Fruit fly (Drosophila melanogaster) whole organism, embryonic: ENCODE results near the gene pdm2.

ENCODE experiments used
- ATbp ChIP-seq: fragments of 200-800 bp; sonication (Bioruptor generic); optimal IDR thresholded peaks from 2 replicates; lab custom pipeline; 2017; ENCODE audit warnings: missing biosample characterization, mild to moderate bottlenecking, missing genetic modification characterization, missing genetic modification reagents
- Aef1 ChIP-seq: fragments of 200-800 bp; sonication (Bioruptor generic); IDR thresholded peaks from 3 replicates; pipeline ENCODE4 v1.3.6; 2022; ENCODE audit warnings: missing biosample characterization, missing genetic modification characterization
- Atf3 ChIP-seq: fragments of 200-800 bp; sonication (Bioruptor generic); optimal IDR thresholded peaks from 3 replicates; lab custom pipeline; 2016; ENCODE audit warnings: missing biosample characterization, missing genetic modification characterization
- B-H2 ChIP-seq: fragments of 200-800 bp; sonication (Bioruptor generic); optimal IDR thresholded peaks from 2 replicates; lab custom pipeline; 2018; ENCODE audit warnings: missing biosample characterization, mild to moderate bottlenecking, missing genetic modification characterization
- BEAF-32 ChIP-seq: fragments of 200-800 bp; sonication (Bioruptor generic); optimal IDR thresholded peaks from 3 replicates; lab custom pipeline; 2017; ENCODE audit warnings: missing biosample characterization, missing genetic modification characterization, mild to moderate bottlenecking, moderate library complexity, missing genetic modification reagents
- CG10366 ChIP-seq: fragments of 200-800 bp; sonication (Bioruptor generic); IDR thresholded peaks from 2 replicates; pipeline ENCODE4 v1.3.6; 2022; ENCODE audit warnings: missing biosample characterization, missing genetic modification characterization
- CG10565 ChIP-seq: fragments of 200-800 bp; sonication (Bioruptor generic); optimal IDR thresholded peaks from 3 replicates; lab custom pipeline; 2016; ENCODE audit warnings: missing biosample characterization, mild to moderate bottlenecking, missing genetic modification characterization
- CG10654 ChIP-seq: fragments of 200-800 bp; sonication (Bioruptor generic); optimal IDR thresholded peaks from 2 replicates; lab custom pipeline; 2016; ENCODE audit warnings: missing biosample characterization, missing genetic modification characterization
- CG17359 ChIP-seq: fragments of 200-800 bp; sonication (Bioruptor generic); optimal IDR thresholded peaks from 3 replicates; lab custom pipeline; 2018; ENCODE audit warnings: missing biosample characterization, mild to moderate bottlenecking, missing genetic modification characterization, moderate library complexity
- CG17802 ChIP-seq: fragments of 200-800 bp; sonication (Bioruptor generic); optimal IDR thresholded peaks from 2 replicates; lab custom pipeline; 2018; ENCODE audit warnings: missing biosample characterization, mild to moderate bottlenecking, missing genetic modification characterization, moderate library complexity
- CG18262 ChIP-seq: fragments of 200-800 bp; optimal IDR thresholded peaks from 3 replicates; lab custom pipeline; 2019; ENCODE audit warnings: missing biosample characterization, mild to moderate bottlenecking, missing genetic modification characterization, moderate library complexity
- CG18619 ChIP-seq: fragments of 200-800 bp; sonication (Bioruptor generic); optimal IDR thresholded peaks from 3 replicates; lab custom pipeline; 2017; ENCODE audit warnings: missing biosample characterization, mild to moderate bottlenecking, missing genetic modification characterization
- CG30403 ChIP-seq: fragments of 200-800 bp; sonication (Bioruptor generic); optimal IDR thresholded peaks from 3 replicates; lab custom pipeline; 2016; ENCODE audit warnings: missing biosample characterization, missing genetic modification characterization
- CG31441 ChIP-seq: fragments of 200-800 bp; sonication (Bioruptor generic); IDR thresholded peaks from 2 replicates; pipeline ENCODE4 v1.3.6; 2022; ENCODE audit warnings: missing biosample characterization, missing genetic modification characterization
- CG4282 ChIP-seq: fragments of 200-800 bp; sonication (Bioruptor generic); optimal IDR thresholded peaks from 2 replicates; lab custom pipeline; 2016; ENCODE audit warnings: missing biosample characterization, missing genetic modification characterization
- CG6272 ChIP-seq: fragments of 200-800 bp; sonication (Bioruptor generic); IDR thresholded peaks from 2 replicates; pipeline ENCODE4 v1.3.6; 2022; ENCODE audit warnings: missing biosample characterization, missing genetic modification characterization
- CG6854 ChIP-seq: fragments of 200-800 bp; sonication (Bioruptor generic); optimal IDR thresholded peaks from 3 replicates; lab custom pipeline; 2017; ENCODE audit warnings: missing biosample characterization, mild to moderate bottlenecking, missing genetic modification characterization
- CG7839 ChIP-seq: fragments of 200-800 bp; sonication (Bioruptor generic); optimal IDR thresholded peaks from 3 replicates; lab custom pipeline; 2018; ENCODE audit warnings: missing biosample characterization, mild to moderate bottlenecking, missing genetic modification characterization, moderate library complexity
- CG8388 ChIP-seq: fragments of 200-800 bp; sonication (Bioruptor generic); optimal IDR thresholded peaks from 2 replicates; lab custom pipeline; 2019; ENCODE audit warnings: missing biosample characterization, mild to moderate bottlenecking, missing genetic modification characterization, moderate library complexity
- Drgx ChIP-seq: fragments of 200-800 bp; sonication (Bioruptor generic); IDR thresholded peaks from 2 replicates; pipeline ENCODE4 v1.3.6; 2022; ENCODE audit warnings: missing biosample characterization, missing genetic modification characterization
- H2.0 ChIP-seq: fragments of 200-800 bp; sonication (Bioruptor generic); IDR thresholded peaks from 2 replicates; pipeline ENCODE4 v1.3.6; 2022; ENCODE audit warnings: missing biosample characterization, missing genetic modification characterization
- Hey ChIP-seq: fragments of 200-800 bp; sonication (Bioruptor generic); optimal IDR thresholded peaks from 3 replicates; lab custom pipeline; 2018; ENCODE audit warnings: missing biosample characterization, mild to moderate bottlenecking, missing genetic modification characterization
- Hmx ChIP-seq: fragments of 200-800 bp; sonication (Bioruptor generic); optimal IDR thresholded peaks from 2 replicates; lab custom pipeline; 2016; ENCODE audit warnings: missing biosample characterization, missing genetic modification characterization
- NfI ChIP-seq: fragments of 200-800 bp; sonication (Bioruptor generic); optimal IDR thresholded peaks from 3 replicates; lab custom pipeline; 2018; ENCODE audit warnings: missing biosample characterization, mild to moderate bottlenecking, missing genetic modification characterization, moderate library complexity
- Ptx1 ChIP-seq: fragments of 200-800 bp; sonication (Bioruptor generic); IDR thresholded peaks from 2 replicates; pipeline ENCODE4 v1.3.6; 2022; ENCODE audit warnings: missing biosample characterization, missing genetic modification characterization
- Rx ChIP-seq: fragments of 200-800 bp; sonication (Bioruptor generic); IDR thresholded peaks from 2 replicates; pipeline ENCODE4 v1.3.6; 2022; ENCODE audit warnings: missing biosample characterization, missing genetic modification characterization
- Sry-β ChIP-seq: fragments of 200-800 bp; sonication (Bioruptor generic); optimal IDR thresholded peaks from 2 replicates; lab custom pipeline; 2018; ENCODE audit warnings: missing biosample characterization, mild to moderate bottlenecking, missing genetic modification characterization, moderate library complexity
- aop ChIP-seq: fragments of 200-800 bp; sonication (Bioruptor generic); IDR thresholded peaks from 2 replicates; pipeline ENCODE4 v1.3.6; 2022; ENCODE audit warnings: missing biosample characterization, missing genetic modification characterization
- ase ChIP-seq: fragments of 200-800 bp; sonication (Bioruptor generic); IDR thresholded peaks from 3 replicates; pipeline ENCODE4 v1.3.6; 2022; ENCODE audit warnings: missing biosample characterization, missing genetic modification characterization
- bsh ChIP-seq, 2 experiments: fragments of 200-800 bp; sonication (Bioruptor generic); optimal IDR thresholded peaks; 2 replicates each; lab custom pipeline; 2017 to 2018; ENCODE audit warnings: mild to moderate bottlenecking in 2 of 2, missing biosample characterization in 2 of 2, missing genetic modification characterization in 2 of 2, moderate library complexity in 1 of 2
- chm ChIP-seq: fragments of 200-800 bp; sonication (Bioruptor generic); IDR thresholded peaks from 2 replicates; pipeline ENCODE4 v1.3.6; 2022; ENCODE audit warnings: missing biosample characterization, missing genetic modification characterization
- crc ChIP-seq: fragments of 200-800 bp; sonication (Bioruptor generic); optimal IDR thresholded peaks from 2 replicates; lab custom pipeline; 2016; ENCODE audit warnings: missing biosample characterization, missing genetic modification characterization
- dysf ChIP-seq: fragments of 200-800 bp; sonication (Bioruptor generic); IDR thresholded peaks from 3 replicates; pipeline ENCODE4 v1.3.6; 2022; ENCODE audit warnings: missing biosample characterization, missing genetic modification characterization
- ewg ChIP-seq: fragments of 200-800 bp; sonication (Bioruptor generic); optimal IDR thresholded peaks from 3 replicates; lab custom pipeline; 2017; ENCODE audit warnings: mild to moderate bottlenecking, missing biosample characterization, missing genetic modification reagents, missing genetic modification characterization
- gem ChIP-seq: fragments of 200-800 bp; sonication (Bioruptor generic); optimal IDR thresholded peaks from 2 replicates; lab custom pipeline; 2019; ENCODE audit warnings: missing biosample characterization, mild to moderate bottlenecking, missing genetic modification characterization, moderate library complexity
- insv ChIP-seq, 2 experiments: fragments of 200-800 bp; sonication (Bioruptor generic); optimal IDR thresholded peaks; 3 replicates each; lab custom pipeline; 2016 to 2018; ENCODE audit warnings: missing biosample characterization in 2 of 2, missing genetic modification characterization in 2 of 2
- inv ChIP-seq: fragments of 200-800 bp; sonication (Bioruptor generic); IDR thresholded peaks from 2 replicates; pipeline ENCODE4 v1.3.6; 2022; ENCODE audit warnings: missing biosample characterization, missing genetic modification characterization; ENCODE audit not compliant: partially characterized antibody
- lilli ChIP-seq: fragments of 200-800 bp; sonication (Bioruptor generic); optimal IDR thresholded peaks from 3 replicates; lab custom pipeline; 2016; ENCODE audit warnings: missing biosample characterization, missing genetic modification characterization
- nerfin-2 ChIP-seq: fragments of 200-800 bp; sonication (Bioruptor generic); IDR thresholded peaks from 2 replicates; pipeline ENCODE4 v1.3.6; 2022; ENCODE audit warnings: missing biosample characterization, missing genetic modification characterization; ENCODE audit not compliant: partially characterized antibody
- odd ChIP-seq: fragments of 200-800 bp; sonication (Bioruptor generic); optimal IDR thresholded peaks from 2 replicates; lab custom pipeline; 2017; ENCODE audit warnings: missing biosample characterization, mild to moderate bottlenecking, missing genetic modification characterization
- otp ChIP-seq: fragments of 200-800 bp; sonication (Bioruptor generic); IDR thresholded peaks from 3 replicates; pipeline ENCODE4, ENCODE4 v1.3.6; 2022; ENCODE audit warnings: missing biosample characterization, missing genetic modification characterization
- pzg ChIP-seq: fragments of 200-800 bp; sonication (Bioruptor generic); optimal IDR thresholded peaks from 3 replicates; lab custom pipeline; 2018; ENCODE audit warnings: missing biosample characterization, mild to moderate bottlenecking, missing genetic modification characterization, moderate library complexity
- sens ChIP-seq: fragments of 200-800 bp; sonication (Bioruptor generic); peaks from one replicate; lab custom pipeline; 2016; ENCODE audit warnings: missing biosample characterization, missing genetic modification characterization
- seq ChIP-seq: fragments of 200-800 bp; sonication (Bioruptor generic); IDR thresholded peaks from 2 replicates; pipeline ENCODE4 v1.3.6; 2022; ENCODE audit warnings: missing biosample characterization, missing genetic modification characterization
- tap ChIP-seq: fragments of 200-800 bp; optimal IDR thresholded peaks from 3 replicates; lab custom pipeline; 2019; ENCODE audit warnings: missing biosample characterization, mild to moderate bottlenecking, missing genetic modification characterization, moderate library complexity
- tio ChIP-seq: fragments of 200-800 bp; sonication (Bioruptor generic); optimal IDR thresholded peaks from 2 replicates; lab custom pipeline; 2017; ENCODE audit warnings: missing biosample characterization, missing genetic modification characterization, inconsistent platforms
- toy ChIP-seq: fragments of 200-800 bp; sonication (Bioruptor generic); IDR thresholded peaks from 2 replicates; pipeline ENCODE4 v1.3.6; 2022; ENCODE audit warnings: missing biosample characterization, missing genetic modification characterization
- tx ChIP-seq: fragments of 200-800 bp; sonication (Bioruptor generic); optimal IDR thresholded peaks from 2 replicates; lab custom pipeline; 2016; ENCODE audit warnings: missing biosample characterization, missing genetic modification characterization
- vvl ChIP-seq: fragments of 200-800 bp; sonication (Bioruptor generic); IDR thresholded peaks from 2 replicates; pipeline ENCODE4 v1.3.6; 2022; ENCODE audit warnings: missing biosample characterization, missing genetic modification characterization
- wdn ChIP-seq: fragments of 200-800 bp; sonication (Bioruptor generic); IDR thresholded peaks from 2 replicates; pipeline ENCODE4 v1.3.6; 2022; ENCODE audit warnings: missing biosample characterization, missing genetic modification characterization
- z ChIP-seq: fragments of 200-800 bp; sonication (Bioruptor generic); IDR thresholded peaks from 3 replicates; pipeline ENCODE4 v1.3.6; 2022; ENCODE audit warnings: missing biosample characterization, missing genetic modification characterization
- zfh1 ChIP-seq: fragments of 200-800 bp; sonication (Bioruptor generic); IDR thresholded peaks from 3 replicates; pipeline ENCODE4 v1.3.6; 2022; ENCODE audit warnings: missing biosample characterization, missing genetic modification characterization

Gene pdm2

DNA sequence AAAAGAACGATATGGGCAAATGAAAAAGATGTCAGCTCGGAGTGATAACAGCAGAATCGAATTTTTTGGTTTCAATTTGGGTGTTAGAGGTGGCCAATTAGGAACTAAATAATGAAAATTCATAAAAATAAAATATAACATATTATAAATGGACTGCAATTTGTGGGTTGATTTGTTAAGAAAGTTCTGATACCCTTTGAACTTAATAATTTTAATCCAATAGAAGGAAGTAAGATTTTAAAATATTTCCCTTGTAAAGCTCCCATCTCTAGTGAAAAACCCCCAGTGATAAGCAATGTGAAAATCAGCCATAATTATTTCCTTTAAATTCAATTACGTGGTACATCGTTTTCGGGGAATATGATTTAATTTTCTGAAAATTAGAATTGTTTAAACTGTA is 12.7 kb upstream of the pdm2 start (continued):
- TF ChIP-seq ewg (GFP tag; lab: Kevin White, UChicago) = no peak
- TF ChIP-seq CG17359 (tag; lab: Kevin White, UChicago) = no peak
- no peak for TF ChIP-seq Rx (GFP tag; lab: Robert Waterston, UW)
- TF ChIP-seq crc (GFP tag; lab: Kevin White, UChicago) = no peak
- TF ChIP-seq otp = peak; percentile 35; the same call in 1 of the 3 replicates
- peak; percentile 48; the same call in 1 of the 2 replicates for TF ChIP-seq vvl (GFP tag; lab: Robert Waterston, UW)
- 0 out of 2 replicates have a peak, but pooled peaks have one; percentile 38 for TF ChIP-seq CG31441 (GFP tag; lab: Robert Waterston, UW)
- TF ChIP-seq tio (GFP tag; lab: Kevin White, UChicago) = peak; percentile 16
- peak in 1 of 2 experiments; percentile 47 for TF ChIP-seq bsh (GFP tag; optimal IDR thresholded peaks at IDR 0.05; lab: Kevin White, UChicago)
- TF ChIP-seq CG10654 = no peak
- TF ChIP-seq Atf3 (GFP tag; lab: Kevin White, UChicago) = no peak
- no peak for TF ChIP-seq z (GFP tag; lab: Robert Waterston, UW)
- TF ChIP-seq CG8388 (GFP tag; lab: Kevin White, UChicago) = peak; percentile 36
- TF ChIP-seq B-H2 = no peak
- TF ChIP-seq odd (GFP tag; lab: Kevin White, UChicago) = peak; percentile 8
- no peak for TF ChIP-seq CG6854 (GFP tag; lab: Kevin White, UChicago)
- TF ChIP-seq tap (tag; lab: Kevin White, UChicago) = peak; percentile 25
- no peak for TF ChIP-seq toy
- TF ChIP-seq CG30403 (GFP tag; lab: Kevin White, UChicago) = peak; percentile 20
- no peak for TF ChIP-seq pzg (GFP tag; lab: Kevin White, UChicago)
- TF ChIP-seq CG6272 (GFP tag; lab: Robert Waterston, UW) = no peak
- no peak for TF ChIP-seq aop (GFP tag; lab: Robert Waterston, UW)
- no peak for TF ChIP-seq inv (GFP tag; lab: Robert Waterston, UW)
- no peak for TF ChIP-seq dysf (GFP tag; lab: Robert Waterston, UW)
- no peak for TF ChIP-seq CG4282 (GFP tag; lab: Kevin White, UChicago)
- TF ChIP-seq seq (GFP tag; lab: Robert Waterston, UW) = no peak
- TF ChIP-seq CG7839 (tag; lab: Kevin White, UChicago) = peak; percentile 51
- TF ChIP-seq tx (GFP tag; lab: Kevin White, UChicago) = no peak
- TF ChIP-seq Hey (tag; lab: Kevin White, UChicago) = no peak
- no peak for TF ChIP-seq CG18619 (GFP tag; lab: Kevin White, UChicago)
- no peak for TF ChIP-seq CG10565 (GFP tag; lab: Kevin White, UChicago)
- TF ChIP-seq lilli = no peak
- no peak for TF ChIP-seq NfI (GFP tag; lab: Kevin White, UChicago)
- no peak for TF ChIP-seq Hmx (GFP tag; lab: Kevin White, UChicago)
- peak; percentile 20; the same call in 1 of the 2 replicates for TF ChIP-seq CG10366 (GFP tag; lab: Robert Waterston, UW)
- no peak for TF ChIP-seq nerfin-2 (GFP tag; lab: Robert Waterston, UW)
- peak; percentile 29; the same call in 1 of the 2 replicates for TF ChIP-seq wdn (GFP tag; lab: Robert Waterston, UW)
- TF ChIP-seq ATbp (GFP tag; lab: Kevin White, UChicago) = peak; percentile 13
- peak; percentile 53 for TF ChIP-seq CG18262 (tag; lab: Kevin White, UChicago)
- TF ChIP-seq Sry-β (GFP tag; lab: Kevin White, UChicago) = no peak
- peak; percentile 13 for TF ChIP-seq BEAF-32 (GFP tag; lab: Kevin White, UChicago)
- no peak for TF ChIP-seq insv (GFP tag; optimal IDR thresholded peaks at IDR 0.05; lab: Kevin White, UChicago)
- TF ChIP-seq H2.0 (GFP tag; lab: Robert Waterston, UW) = peak; percentile 45; the same call in 1 of the 2 replicates
- peak; percentile 65 for TF ChIP-seq gem (tag; lab: Kevin White, UChicago)
- TF ChIP-seq zfh1 = peak; percentile 17; the same call in 1 of the 3 replicates
- peak; percentile 42 for TF ChIP-seq Ptx1
- no peak for TF ChIP-seq chm (GFP tag; lab: Robert Waterston, UW)
- TF ChIP-seq sens (GFP tag; lab: Kevin White, UChicago) = peak; percentile 63
- TF ChIP-seq ase (GFP tag; lab: Robert Waterston, UW) = no peak
- no peak for TF ChIP-seq Aef1 (GFP tag; lab: Robert Waterston, UW)
- no peak for TF ChIP-seq CG17802 (tag; lab: Kevin White, UChicago)
- TF ChIP-seq Drgx = no peak
